Fruit fly (Drosophila melanogaster) whole organism, embryonic: Measurements from ENCODE around the gene ImpE1.
A peak's percentile ranks its signal among the peaks of the same experiment; 100 is the strongest.

ENCODE experiments used
- Antp ChIP-seq: fragments of 200-800 bp; sonication (Bioruptor generic); optimal IDR thresholded peaks from 3 replicates; lab custom pipeline; 2016; ENCODE audit warnings: missing biosample characterization, missing genetic modification characterization
- Atf3 ChIP-seq: fragments of 200-800 bp; sonication (Bioruptor generic); optimal IDR thresholded peaks from 3 replicates; lab custom pipeline; 2016; ENCODE audit warnings: missing biosample characterization, missing genetic modification characterization
- Awh ChIP-seq: fragments of 200-800 bp; sonication (Bioruptor generic); IDR thresholded peaks from 2 replicates; pipeline ENCODE4, ENCODE4 v1.3.6; 2022; ENCODE audit warnings: missing biosample characterization, missing genetic modification characterization
- BEAF-32 ChIP-seq: fragments of 200-800 bp; sonication (Bioruptor generic); optimal IDR thresholded peaks from 3 replicates; lab custom pipeline; 2017; ENCODE audit warnings: missing biosample characterization, missing genetic modification characterization, mild to moderate bottlenecking, moderate library complexity, missing genetic modification reagents
- CG10321 ChIP-seq: fragments of 200-800 bp; sonication (Bioruptor generic); IDR thresholded peaks from 2 replicates; pipeline ENCODE4 v1.3.6; 2022; ENCODE audit warnings: missing biosample characterization, missing genetic modification characterization
- CG11247 ChIP-seq: fragments of 200-800 bp; sonication (Bioruptor generic); IDR thresholded peaks from 2 replicates; pipeline ENCODE4 v1.3.6; 2022; ENCODE audit warnings: missing biosample characterization, missing genetic modification characterization
- CG12104 ChIP-seq: fragments of 200-800 bp; sonication (Bioruptor generic); optimal IDR thresholded peaks from 3 replicates; lab custom pipeline; 2016; ENCODE audit warnings: missing biosample characterization, missing genetic modification characterization
- CG12391 ChIP-seq: fragments of 200-800 bp; sonication (Bioruptor generic); optimal IDR thresholded peaks from 3 replicates; lab custom pipeline; 2018; ENCODE audit warnings: missing biosample characterization, mild to moderate bottlenecking, missing genetic modification characterization, moderate library complexity
- CG12744 ChIP-seq: fragments of 200-800 bp; sonication (Bioruptor generic); optimal IDR thresholded peaks from 2 replicates; lab custom pipeline; 2016; ENCODE audit warnings: missing biosample characterization, missing genetic modification characterization
- CG12942 ChIP-seq: fragments of 200-800 bp; sonication (Bioruptor generic); optimal IDR thresholded peaks from 3 replicates; lab custom pipeline; 2016; ENCODE audit warnings: missing biosample characterization, missing genetic modification characterization
- CG13287 ChIP-seq: fragments of 200-800 bp; sonication (Bioruptor generic); IDR thresholded peaks from 2 replicates; pipeline ENCODE4 v1.3.6; 2022; ENCODE audit warnings: missing biosample characterization, missing genetic modification characterization; ENCODE audit not compliant: partially characterized antibody
- CG14441 ChIP-seq: fragments of 200-800 bp; sonication (Bioruptor generic); IDR thresholded peaks from 2 replicates; pipeline ENCODE4 v1.3.6; 2022; ENCODE audit warnings: missing biosample characterization, missing genetic modification characterization
- CG14667 ChIP-seq: fragments of 200-800 bp; sonication (Bioruptor generic); IDR thresholded peaks from 2 replicates; pipeline ENCODE4 v1.3.6; 2022; ENCODE audit warnings: missing biosample characterization, missing genetic modification characterization
- CG14710 ChIP-seq: fragments of 200-800 bp; sonication (Bioruptor generic); optimal IDR thresholded peaks from 3 replicates; lab custom pipeline; 2019; ENCODE audit warnings: missing biosample characterization, mild to moderate bottlenecking, missing genetic modification characterization, moderate library complexity
- CG14860 ChIP-seq: fragments of 200-800 bp; sonication (Bioruptor generic); IDR thresholded peaks from 3 replicates; pipeline ENCODE4 v1.3.6; 2022; ENCODE audit warnings: missing biosample characterization, missing genetic modification characterization; ENCODE audit not compliant: partially characterized antibody
- CG15601 ChIP-seq: fragments of 200-800 bp; sonication (Bioruptor generic); optimal IDR thresholded peaks from 3 replicates; lab custom pipeline; 2019; ENCODE audit warnings: missing biosample characterization, mild to moderate bottlenecking, missing genetic modification characterization, moderate library complexity
- CG16815 ChIP-seq: fragments of 200-800 bp; sonication (Bioruptor generic); optimal IDR thresholded peaks from 3 replicates; lab custom pipeline; 2017; ENCODE audit warnings: missing biosample characterization, mild to moderate bottlenecking, missing genetic modification characterization
- CG16863 ChIP-seq: fragments of 200-800 bp; sonication (Bioruptor generic); optimal IDR thresholded peaks from 3 replicates; lab custom pipeline; 2016; ENCODE audit warnings: missing biosample characterization, missing genetic modification characterization
- CG17186 ChIP-seq: fragments of 200-800 bp; sonication (Bioruptor generic); optimal IDR thresholded peaks from 3 replicates; lab custom pipeline; 2017; ENCODE audit warnings: missing biosample characterization, missing genetic modification reagents, missing genetic modification characterization
- CG17385 ChIP-seq: fragments of 200-800 bp; sonication (Bioruptor generic); optimal IDR thresholded peaks from 3 replicates; lab custom pipeline; 2018; ENCODE audit warnings: missing biosample characterization, mild to moderate bottlenecking, missing genetic modification characterization
- CG2120 ChIP-seq: fragments of 200-800 bp; sonication (Bioruptor generic); optimal IDR thresholded peaks from 3 replicates; lab custom pipeline; 2016; ENCODE audit warnings: missing biosample characterization, missing genetic modification characterization
- CG2712 ChIP-seq: fragments of 200-800 bp; optimal IDR thresholded peaks from 3 replicates; lab custom pipeline; 2019; ENCODE audit warnings: missing biosample characterization, mild to moderate bottlenecking, missing genetic modification characterization, moderate library complexity
- CG3163 ChIP-seq: fragments of 200-800 bp; sonication (Bioruptor generic); optimal IDR thresholded peaks from 3 replicates; lab custom pipeline; 2016; ENCODE audit warnings: missing biosample characterization, missing genetic modification characterization
- CG33557 ChIP-seq: fragments of 200-800 bp; sonication (Bioruptor generic); optimal IDR thresholded peaks from 2 replicates; lab custom pipeline; 2019; ENCODE audit warnings: missing biosample characterization, mild to moderate bottlenecking, missing genetic modification characterization, moderate library complexity
- CG3995 ChIP-seq: fragments of 200-800 bp; sonication (Bioruptor generic); optimal IDR thresholded peaks from 3 replicates; lab custom pipeline; 2016; ENCODE audit warnings: missing biosample characterization, missing genetic modification characterization
- CG6175 ChIP-seq: fragments of 200-800 bp; sonication (Bioruptor generic); IDR thresholded peaks from 3 replicates; pipeline ENCODE4 v1.3.6; 2022; ENCODE audit warnings: missing biosample characterization, missing genetic modification characterization
- Dip3 ChIP-seq: fragments of 200-800 bp; sonication (Bioruptor generic); optimal IDR thresholded peaks from 3 replicates; lab custom pipeline; 2016; ENCODE audit warnings: missing biosample characterization, missing genetic modification characterization
- Dp ChIP-seq: fragments of 200-800 bp; sonication (Bioruptor generic); optimal IDR thresholded peaks from 2 replicates; lab custom pipeline; 2018; ENCODE audit warnings: missing biosample characterization, mild to moderate bottlenecking, missing genetic modification characterization, moderate library complexity
- Dref ChIP-seq: fragments of 200-800 bp; sonication (Bioruptor generic); IDR thresholded peaks from 2 replicates; pipeline ENCODE4 v1.3.6; 2022; ENCODE audit warnings: missing biosample characterization, missing genetic modification characterization
- HLH4C ChIP-seq: fragments of 200-800 bp; sonication (Bioruptor generic); IDR thresholded peaks from 3 replicates; pipeline ENCODE4 v1.3.6; 2022; ENCODE audit warnings: missing biosample characterization, missing genetic modification characterization; ENCODE audit not compliant: partially characterized antibody
- Max ChIP-seq: fragments of 200-800 bp; sonication (Bioruptor generic); optimal IDR thresholded peaks from 2 replicates; lab custom pipeline; 2016; ENCODE audit warnings: missing biosample characterization, mild to moderate bottlenecking, missing genetic modification characterization
- Mes4 ChIP-seq: fragments of 200-800 bp; sonication (Bioruptor generic); optimal IDR thresholded peaks from 2 replicates; lab custom pipeline; 2016; ENCODE audit warnings: missing biosample characterization, missing genetic modification characterization
- Mrtf ChIP-seq: fragments of 200-800 bp; sonication (Bioruptor generic); IDR thresholded peaks from 3 replicates; pipeline ENCODE4 v1.3.6; 2022; ENCODE audit warnings: missing biosample characterization, missing genetic modification characterization
- Nf-YC ChIP-seq: fragments of 200-800 bp; optimal IDR thresholded peaks from 3 replicates; lab custom pipeline; 2019; ENCODE audit warnings: missing biosample characterization, mild to moderate bottlenecking, missing genetic modification characterization, moderate library complexity
- Sin3A ChIP-seq: fragments of >200 bp; optimal IDR thresholded peaks from 2 replicates; lab custom pipeline; 2018
- bab2 ChIP-seq: fragments of 200-800 bp; sonication (Bioruptor generic); optimal IDR thresholded peaks from 2 replicates; lab custom pipeline; 2016; ENCODE audit warnings: missing biosample characterization, missing genetic modification characterization
- bsh ChIP-seq, 2 experiments: fragments of 200-800 bp; sonication (Bioruptor generic); optimal IDR thresholded peaks; 2 replicates each; lab custom pipeline; 2017 to 2018; ENCODE audit warnings: mild to moderate bottlenecking in 2 of 2, missing biosample characterization in 2 of 2, missing genetic modification characterization in 2 of 2, moderate library complexity in 1 of 2
- dysf ChIP-seq: fragments of 200-800 bp; sonication (Bioruptor generic); IDR thresholded peaks from 3 replicates; pipeline ENCODE4 v1.3.6; 2022; ENCODE audit warnings: missing biosample characterization, missing genetic modification characterization
- ems ChIP-seq: fragments of 200-800 bp; sonication (Bioruptor generic); optimal IDR thresholded peaks from 3 replicates; lab custom pipeline; 2016; ENCODE audit warnings: missing biosample characterization, missing genetic modification characterization
- gcm2 ChIP-seq: fragments of 200-800 bp; sonication (Bioruptor generic); optimal IDR thresholded peaks from 2 replicates; lab custom pipeline; 2016; ENCODE audit warnings: missing biosample characterization, missing genetic modification characterization
- gt ChIP-seq: fragments of 200-800 bp; sonication (Bioruptor generic); IDR thresholded peaks from 2 replicates; pipeline ENCODE4 v1.3.6; 2022; ENCODE audit warnings: missing biosample characterization, missing genetic modification characterization
- h ChIP-seq: fragments of >200 bp; optimal IDR thresholded peaks from 2 replicates; lab custom pipeline; 2017
- hkb ChIP-seq, 2 experiments: fragments of 200-800 bp in 1 of 2; fragments of >200 bp in 1 of 2; sonication (Bioruptor generic) in 1 of 2; IDR thresholded peaks in 1 of 2; optimal IDR thresholded peaks in 1 of 2; 2 replicates each; pipeline versions ENCODE4 v1.3.6 to Lab custom; 2017 to 2022; ENCODE audit warnings: missing biosample characterization in 1 of 2, missing genetic modification characterization in 1 of 2
- lmd ChIP-seq: fragments of 200-800 bp; sonication (Bioruptor generic); IDR thresholded peaks from 2 replicates; pipeline ENCODE4 v1.3.6; 2022; ENCODE audit warnings: missing biosample characterization, missing genetic modification characterization
- nerfin-1 ChIP-seq: fragments of 200-800 bp; sonication (Bioruptor generic); optimal IDR thresholded peaks from 3 replicates; lab custom pipeline; 2019; ENCODE audit warnings: missing biosample characterization, mild to moderate bottlenecking, missing genetic modification characterization, moderate library complexity
- ro ChIP-seq: fragments of 200-800 bp; sonication (Bioruptor generic); IDR thresholded peaks from 2 replicates; pipeline ENCODE4 v1.3.6; 2022; ENCODE audit warnings: missing biosample characterization, missing genetic modification characterization
- sens ChIP-seq: fragments of 200-800 bp; sonication (Bioruptor generic); peaks from one replicate; lab custom pipeline; 2016; ENCODE audit warnings: missing biosample characterization, missing genetic modification characterization
- sima ChIP-seq: fragments of 200-800 bp; sonication (Bioruptor generic); optimal IDR thresholded peaks from 2 replicates; lab custom pipeline; 2016; ENCODE audit warnings: missing biosample characterization, missing genetic modification characterization
- slbo ChIP-seq: fragments of 200-800 bp; sonication (Bioruptor generic); IDR thresholded peaks from 2 replicates; pipeline ENCODE4 v1.3.6; 2022; ENCODE audit warnings: missing biosample characterization, missing genetic modification characterization
- tna ChIP-seq: fragments of 200-800 bp; sonication (Bioruptor generic); IDR thresholded peaks from 2 replicates; pipeline ENCODE4 v1.3.6; 2022; ENCODE audit warnings: missing biosample characterization, missing genetic modification characterization; ENCODE audit not compliant: partially characterized antibody
- unpg ChIP-seq: fragments of 200-800 bp; sonication (Bioruptor generic); optimal IDR thresholded peaks from 3 replicates; lab custom pipeline; 2018; ENCODE audit warnings: missing biosample characterization, mild to moderate bottlenecking, missing genetic modification characterization, moderate library complexity

ImpE1 gene

DNA sequence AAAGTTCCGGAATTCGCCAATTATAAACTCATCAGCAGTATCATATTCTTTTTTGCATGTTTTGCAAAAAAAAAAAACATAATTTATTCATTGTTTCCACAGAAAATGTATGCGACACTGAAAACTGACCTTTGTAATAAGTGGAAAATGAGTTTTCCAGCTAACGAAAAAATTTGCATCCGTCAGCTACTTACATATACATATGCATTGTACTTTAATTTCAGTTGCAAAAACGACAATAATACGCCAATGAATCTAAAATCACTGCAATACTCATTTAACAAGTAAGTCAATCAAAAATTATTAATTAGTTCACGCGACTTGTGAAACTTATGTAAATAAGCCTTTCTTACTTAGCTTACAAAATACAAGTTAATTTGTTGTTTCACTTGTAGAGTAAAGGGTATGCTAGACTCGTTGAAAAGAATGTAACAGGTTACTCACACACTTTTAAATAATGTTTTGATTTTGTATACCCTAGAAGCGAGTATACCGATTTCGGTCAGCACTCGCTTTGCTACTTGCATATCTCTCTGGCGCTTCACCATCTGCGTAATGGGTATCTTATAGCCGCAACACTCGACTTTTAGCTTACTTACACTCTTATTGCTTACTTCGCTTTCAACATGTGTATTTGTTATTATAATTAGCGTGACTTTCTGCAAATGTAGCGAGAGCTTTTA, 26.7 kb downstream of the ImpE1 start (continued):
- TF ChIP-seq BEAF-32 (GFP tag; lab: Kevin White, UChicago) (no peak), CG10321 (no peak), CG6175 (GFP tag; lab: Robert Waterston, UW) (no peak), h (lab: Kevin White, UChicago) (no peak), Max (GFP tag; lab: Kevin White, UChicago) (no peak), CG12391 (tag; lab: Kevin White, UChicago) (peak; percentile 16), gcm2 (no peak), tna (GFP tag; lab: Robert Waterston, UW) (no peak), Atf3 (GFP tag; lab: Kevin White, UChicago) (no peak), CG11247 (GFP tag; lab: Robert Waterston, UW) (no peak), Antp (GFP tag; lab: Kevin White, UChicago) (peak; percentile 34), Awh (GFP tag; lab: Robert Waterston, UW) (no peak), CG33557 (GFP tag; lab: Kevin White, UChicago) (no peak), nerfin-1 (tag; lab: Kevin White, UChicago) (no peak), sima (GFP tag; lab: Kevin White, UChicago) (no peak), lmd (GFP tag; lab: Robert Waterston, UW) (peak; percentile 32; the same call in 1 of the 2 replicates), CG12942 (GFP tag; lab: Kevin White, UChicago) (no peak), ems (GFP tag; lab: Kevin White, UChicago) (no peak), CG2712 (tag; lab: Kevin White, UChicago) (peak; percentile 45), Dref (GFP tag; lab: Robert Waterston, UW) (no peak), Dip3 (GFP tag; lab: Kevin White, UChicago) (peak; percentile 5), HLH4C (GFP tag; lab: Robert Waterston, UW) (peak; percentile 50; the same call in 1 of the 3 replicates), Mes4 (GFP tag; lab: Kevin White, UChicago) (no peak), CG17385 (peak; percentile 35), hkb (optimal IDR thresholded peaks at IDR 0.05; lab: Kevin White, UChicago) (no peak), hkb (GFP tag; IDR thresholded peaks at IDR 0.05; lab: Robert Waterston, UW) (no peak), Mrtf (GFP tag; lab: Robert Waterston, UW) (no peak), CG3163 (GFP tag; lab: Kevin White, UChicago) (no peak), slbo (GFP tag; lab: Robert Waterston, UW) (peak; percentile 49), Nf-YC (tag; lab: Kevin White, UChicago) (no peak), ro (no peak), CG14667 (GFP tag; lab: Robert Waterston, UW) (no peak), CG14860 (GFP tag; lab: Robert Waterston, UW) (no peak), bsh (GFP tag; optimal IDR thresholded peaks at IDR 0.05; lab: Kevin White, UChicago) (peak in 1 of 2 experiments; percentile 45), CG15601 (tag; lab: Kevin White, UChicago) (no peak), unpg (GFP tag; lab: Kevin White, UChicago) (no peak), CG13287 (GFP tag; lab: Robert Waterston, UW) (no peak), CG17186 (no peak), CG3995 (GFP tag; lab: Kevin White, UChicago) (no peak), CG14710 (tag; lab: Kevin White, UChicago) (peak; percentile 6), Dp (GFP tag; lab: Kevin White, UChicago) (no peak), gt (GFP tag; lab: Robert Waterston, UW) (no peak), dysf (GFP tag; lab: Robert Waterston, UW) (0 out of 3 replicates have a peak, but pooled peaks have one; percentile 6), CG16815 (peak; percentile 49), sens (GFP tag; lab: Kevin White, UChicago) (peak; percentile 83), CG16863 (GFP tag; lab: Kevin White, UChicago) (no peak), CG2120 (GFP tag; lab: Kevin White, UChicago) (peak; percentile 41), bab2 (GFP tag; lab: Kevin White, UChicago) (peak; percentile 12), Sin3A (no peak), CG14441 (peak; percentile 68), CG12744 (GFP tag; lab: Kevin White, UChicago) (no peak), CG12104 (GFP tag; lab: Kevin White, UChicago) (no peak)
